Worm (Caenorhabditis elegans) whole organism, L4/young adult: Measurements from ENCODE around the gene F16H6.9.

Source experiments
- W03F9.2 ChIP-seq: fragments of 150-350 bp; optimal IDR thresholded peaks from 2 replicates; lab custom pipeline; 2014; ENCODE audit warnings: missing biosample characterization, missing genetic modification characterization
- dao-5 ChIP-seq: sonication (generic microtip); optimal IDR thresholded peaks from 2 replicates; lab custom pipeline; 2016; ENCODE audit warnings: missing genotype, missing genetic modification characterization, moderate library complexity, missing compliant biosample characterization
- him-1 ChIP-seq: sonication (generic microtip); optimal IDR thresholded peaks from 2 replicates; lab custom pipeline; 2016; ENCODE audit warnings: missing genotype, missing genetic modification reagents, missing genetic modification characterization, missing compliant biosample characterization

DNA sequence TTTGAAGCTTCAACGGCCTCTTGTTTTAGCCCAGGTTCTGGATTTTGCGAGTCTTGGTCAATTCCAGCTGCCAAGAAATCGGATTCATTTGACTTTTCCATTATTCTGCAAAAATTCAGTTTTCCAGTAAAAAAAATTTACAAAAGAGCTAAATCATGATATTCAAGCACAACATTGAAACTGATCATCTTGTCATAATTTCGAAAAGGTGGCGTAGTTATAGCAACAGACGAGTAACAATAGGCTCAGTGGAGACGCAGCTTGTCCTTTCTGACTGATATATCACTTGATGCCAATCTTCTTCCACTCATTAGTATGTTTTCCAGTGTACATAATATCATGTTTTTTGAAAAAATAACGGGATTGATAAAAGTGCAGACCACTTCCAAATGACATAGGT lies 51.9 kb downstream of the F16H6.9 start, which contains the start of gene fbxa-213:
- TF ChIP-seq W03F9.2: no peak
- no peak for TF ChIP-seq him-1 (tag; lab: Kevin White, UChicago)
- TF ChIP-seq dao-5 (tag; lab: Kevin White, UChicago): no peak
